Worm (Caenorhabditis elegans): Measurements from ENCODE around the gene T27E7.5.

The T27E7.5 gene

ce11 chrIV:14536911-14537310 is at the start of gene T27E7.5:
Gene T27E7.5 (plus strand): TSS chrIV:14537163.
- TF ChIP-seq med-1 (GFP tag; optimal IDR thresholded peaks at IDR 0.05; ENCODE audit: insufficient read depth) (no peak), ztf-23 (GFP tag; IDR thresholded peaks at IDR 0.05) (no peak), cog-1 (tag; optimal IDR thresholded peaks at IDR 0.05) (no peak), ztf-29 (GFP tag; IDR thresholded peaks at IDR 0.05) (no peak), ref-1 (GFP tag; conservative IDR thresholded peaks at IDR 0.05) (no peak), tab-1 (GFP tag; IDR thresholded peaks at IDR 0.05) (no peak), klf-2 (GFP tag; conservative IDR thresholded peaks at IDR 0.05) (no peak), T22C8.4 (GFP tag; IDR thresholded peaks at IDR 0.05) (no peak), flt-1 (GFP tag; IDR thresholded peaks at IDR 0.05) (no peak)

DNA sequence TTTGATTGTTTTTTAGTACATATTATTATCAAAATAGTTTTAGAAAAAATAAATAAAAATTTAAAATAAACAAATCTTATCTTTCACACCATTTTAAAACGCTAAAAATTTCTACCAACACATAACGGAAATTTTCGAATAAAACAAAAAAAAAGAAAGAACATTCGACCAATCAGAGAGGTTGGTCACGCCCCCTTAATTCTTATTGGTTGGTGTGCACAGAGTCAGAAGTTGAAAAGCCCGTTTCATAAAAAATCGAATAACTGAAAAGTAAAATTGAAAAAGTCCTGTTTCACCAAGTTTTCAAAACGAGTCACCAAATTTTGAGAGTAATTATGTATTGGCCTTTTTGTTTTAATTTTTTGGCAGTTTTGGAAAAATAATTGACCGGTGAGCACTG is 45.8 kb upstream of the T27E7.5 start:
- no peak for TF ChIP-seq ztf-29 (GFP tag; IDR thresholded peaks at IDR 0.05)
- no peak for TF ChIP-seq T22C8.4 (GFP tag; IDR thresholded peaks at IDR 0.05)
- no peak for TF ChIP-seq flt-1 (GFP tag; IDR thresholded peaks at IDR 0.05)
- TF ChIP-seq ref-1 (GFP tag; conservative IDR thresholded peaks at IDR 0.05), result no peak
- no peak for TF ChIP-seq ztf-23 (GFP tag; IDR thresholded peaks at IDR 0.05)
- no peak for TF ChIP-seq cog-1 (tag; optimal IDR thresholded peaks at IDR 0.05)
- no peak for TF ChIP-seq tab-1 (GFP tag; IDR thresholded peaks at IDR 0.05)
- TF ChIP-seq med-1 (GFP tag; optimal IDR thresholded peaks at IDR 0.05; ENCODE audit: insufficient read depth), result no peak
- TF ChIP-seq klf-2 (GFP tag; conservative IDR thresholded peaks at IDR 0.05), result no peak

ce11 chrIV:14495474-14495873 is 41.5 kb upstream of the T27E7.5 start:
- TF ChIP-seq cog-1 (tag; optimal IDR thresholded peaks at IDR 0.05), result no peak
- TF ChIP-seq ref-1 (GFP tag; conservative IDR thresholded peaks at IDR 0.05), result no peak
- no peak for TF ChIP-seq T22C8.4 (GFP tag; IDR thresholded peaks at IDR 0.05)
- no peak for TF ChIP-seq tab-1 (GFP tag; IDR thresholded peaks at IDR 0.05)
- TF ChIP-seq flt-1 (GFP tag; IDR thresholded peaks at IDR 0.05), result no peak
- TF ChIP-seq ztf-23 (GFP tag; IDR thresholded peaks at IDR 0.05), result no peak
- no peak for TF ChIP-seq ztf-29 (GFP tag; IDR thresholded peaks at IDR 0.05)

DNA sequence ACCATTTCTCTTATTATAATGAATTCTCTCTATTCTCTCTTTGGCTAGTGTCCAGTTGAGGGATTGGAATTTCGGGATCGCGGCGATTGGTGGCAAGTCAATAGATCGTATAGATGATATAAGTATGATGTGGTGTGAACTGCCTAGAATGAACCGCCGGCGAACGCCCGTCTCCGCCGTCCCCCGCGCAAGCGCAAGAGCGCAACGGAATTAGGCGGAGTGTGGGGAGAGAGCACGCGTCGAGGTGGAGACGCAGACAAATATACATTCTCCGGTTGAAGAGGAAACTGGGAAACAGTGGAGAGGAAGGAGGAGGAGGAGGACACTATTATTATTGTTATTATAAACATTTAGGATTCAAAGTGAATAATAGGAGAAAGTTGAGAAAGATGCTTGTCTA is 40.5 kb upstream of the T27E7.5 start:
- TF ChIP-seq ref-1 (GFP tag; conservative IDR thresholded peaks at IDR 0.05) (no peak), cog-1 (tag; optimal IDR thresholded peaks at IDR 0.05) (peak; percentile 48), ztf-23 (GFP tag; IDR thresholded peaks at IDR 0.05) (peak; percentile 64; the same call in 1 of the 2 replicates), T22C8.4 (GFP tag; IDR thresholded peaks at IDR 0.05) (no peak)

DNA sequence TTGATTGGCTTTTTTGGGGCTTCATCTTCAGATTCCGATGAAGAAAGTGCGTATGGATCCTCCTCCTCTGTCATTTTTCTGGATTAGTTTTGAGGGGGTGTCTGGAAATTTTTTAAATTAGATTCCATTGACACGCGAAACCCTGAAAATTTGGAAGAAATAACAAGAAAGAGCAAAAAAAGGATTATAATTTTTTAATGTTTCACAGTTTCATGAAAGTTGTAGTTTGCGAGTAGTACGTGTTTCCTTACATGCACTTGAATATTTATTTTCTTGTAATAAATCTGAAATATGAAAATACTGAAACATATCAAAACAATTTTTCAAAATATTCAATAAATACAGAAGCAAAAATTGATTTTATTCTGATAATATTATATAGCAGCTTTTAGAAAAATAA is 31.9 kb upstream of the T27E7.5 start, which contains the start of gene tag-273:
Gene tag-273, minus strand, starts transcription at position 101 of the 400 bp plus-strand sequence.
- no peak for TF ChIP-seq flt-1 (GFP tag; IDR thresholded peaks at IDR 0.05)
- TF ChIP-seq ref-1 (GFP tag; conservative IDR thresholded peaks at IDR 0.05), result no peak
- TF ChIP-seq tab-1 (GFP tag; IDR thresholded peaks at IDR 0.05), result no peak
- TF ChIP-seq ztf-29 (GFP tag; IDR thresholded peaks at IDR 0.05), result no peak
- no peak for TF ChIP-seq ztf-23 (GFP tag; IDR thresholded peaks at IDR 0.05)
- TF ChIP-seq cog-1 (tag; optimal IDR thresholded peaks at IDR 0.05), result no peak
- TF ChIP-seq med-1 (GFP tag; optimal IDR thresholded peaks at IDR 0.05; ENCODE audit: insufficient read depth), result no peak
- no peak for TF ChIP-seq klf-2 (GFP tag; conservative IDR thresholded peaks at IDR 0.05)
- TF ChIP-seq T22C8.4 (GFP tag; IDR thresholded peaks at IDR 0.05), result no peak

- TF ChIP-seq ref-1 (GFP tag; conservative IDR thresholded peaks at IDR 0.05), result no peak
- no peak for TF ChIP-seq cog-1 (tag; optimal IDR thresholded peaks at IDR 0.05)
- TF ChIP-seq tab-1 (GFP tag; IDR thresholded peaks at IDR 0.05), result no peak
- no peak for TF ChIP-seq ztf-23 (GFP tag; IDR thresholded peaks at IDR 0.05)
- TF ChIP-seq T22C8.4 (GFP tag; IDR thresholded peaks at IDR 0.05), result no peak
- TF ChIP-seq med-1 (GFP tag; optimal IDR thresholded peaks at IDR 0.05; ENCODE audit: insufficient read depth), result no peak
- TF ChIP-seq flt-1 (GFP tag; IDR thresholded peaks at IDR 0.05), result no peak
Observed at ce11 chrIV:14506042-14506441, 30.9 kb upstream of the T27E7.5 start.

DNA sequence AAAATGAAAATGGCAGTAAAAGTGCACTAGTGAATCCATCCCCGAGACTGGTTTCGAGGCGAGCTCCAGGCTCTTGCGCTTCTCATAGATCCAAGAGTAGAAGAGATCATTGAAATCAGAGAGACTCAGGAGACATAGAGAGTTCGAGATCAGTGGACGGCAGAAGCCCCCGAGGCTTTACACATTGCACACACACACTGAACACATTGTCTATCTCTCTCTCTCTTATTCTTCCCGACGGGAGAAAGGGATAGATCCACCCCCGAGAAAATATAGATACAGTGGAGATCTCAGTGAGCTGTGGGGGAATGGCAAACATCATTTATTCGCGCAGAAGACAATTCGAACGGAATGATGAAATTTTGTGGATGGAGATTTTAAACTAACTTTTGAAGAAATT is 30.0 kb upstream of the T27E7.5 start:
- TF ChIP-seq ztf-29 (GFP tag; IDR thresholded peaks at IDR 0.05), result no peak
- no peak for TF ChIP-seq flt-1 (GFP tag; IDR thresholded peaks at IDR 0.05)
- TF ChIP-seq ref-1 (GFP tag; conservative IDR thresholded peaks at IDR 0.05), result no peak
- TF ChIP-seq T22C8.4 (GFP tag; IDR thresholded peaks at IDR 0.05), result no peak
- no peak for TF ChIP-seq ztf-23 (GFP tag; IDR thresholded peaks at IDR 0.05)
- TF ChIP-seq klf-2 (GFP tag; conservative IDR thresholded peaks at IDR 0.05), result no peak
- no peak for TF ChIP-seq med-1 (GFP tag; optimal IDR thresholded peaks at IDR 0.05; ENCODE audit: insufficient read depth)
- no peak for TF ChIP-seq cog-1 (tag; optimal IDR thresholded peaks at IDR 0.05)
- TF ChIP-seq tab-1 (GFP tag; IDR thresholded peaks at IDR 0.05), result no peak

DNA sequence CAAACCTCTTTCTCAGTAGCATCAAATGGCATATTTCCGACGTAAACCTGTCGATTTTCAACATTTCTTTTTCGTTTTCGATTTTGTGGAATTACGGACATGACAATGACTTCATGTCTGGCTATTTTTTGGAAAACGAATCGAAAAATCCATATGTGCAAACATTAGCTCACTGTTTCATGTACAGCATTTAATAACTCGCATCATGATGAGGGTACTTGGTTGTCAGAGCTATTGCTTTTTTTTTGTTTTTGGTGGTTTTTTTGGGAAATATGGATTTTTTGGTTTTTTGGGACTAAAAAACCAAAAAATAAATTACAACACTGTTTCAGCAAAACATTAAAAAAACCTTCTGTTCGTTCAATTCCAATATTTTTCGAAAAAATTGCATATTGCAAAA is 24.6 kb upstream of the T27E7.5 start, which contains the start of gene Y57G11A.5:
Gene Y57G11A.5, minus strand, starts transcription at position 101 of the 400 bp plus-strand sequence.
- no peak for TF ChIP-seq flt-1 (GFP tag; IDR thresholded peaks at IDR 0.05)
- no peak for TF ChIP-seq ref-1 (GFP tag; conservative IDR thresholded peaks at IDR 0.05)
- no peak for TF ChIP-seq med-1 (GFP tag; optimal IDR thresholded peaks at IDR 0.05; ENCODE audit: insufficient read depth)
- TF ChIP-seq tab-1 (GFP tag; IDR thresholded peaks at IDR 0.05), result no peak
- TF ChIP-seq ztf-29 (GFP tag; IDR thresholded peaks at IDR 0.05), result no peak

DNA sequence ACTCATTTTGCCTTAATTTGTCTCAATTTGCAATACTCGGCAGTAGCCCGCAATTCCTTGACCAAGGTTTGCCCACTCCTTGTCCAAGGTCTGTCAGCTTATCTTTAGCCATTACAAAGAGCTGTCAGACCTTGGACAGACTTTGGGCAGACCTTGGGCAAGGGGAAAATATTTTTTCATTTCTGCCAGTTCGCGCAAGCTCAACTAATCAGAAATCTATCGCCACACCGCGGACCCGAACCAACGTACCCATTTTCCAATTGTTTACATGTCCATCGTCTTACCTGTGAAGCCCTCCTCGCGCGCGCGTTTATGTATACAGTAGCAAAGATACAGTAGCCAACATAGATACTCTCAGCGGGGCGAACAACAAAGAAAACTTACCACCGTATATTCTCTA is 21.8 kb upstream of the T27E7.5 start:
- TF ChIP-seq flt-1 (GFP tag; IDR thresholded peaks at IDR 0.05) (no peak), T22C8.4 (GFP tag; IDR thresholded peaks at IDR 0.05) (no peak), tab-1 (GFP tag; IDR thresholded peaks at IDR 0.05) (no peak), cog-1 (tag; optimal IDR thresholded peaks at IDR 0.05) (no peak), ref-1 (GFP tag; conservative IDR thresholded peaks at IDR 0.05) (no peak), ztf-23 (GFP tag; IDR thresholded peaks at IDR 0.05) (no peak), ztf-29 (GFP tag; IDR thresholded peaks at IDR 0.05) (no peak), med-1 (GFP tag; optimal IDR thresholded peaks at IDR 0.05; ENCODE audit: insufficient read depth) (no peak), klf-2 (GFP tag; conservative IDR thresholded peaks at IDR 0.05) (no peak)

- TF ChIP-seq T22C8.4 (GFP tag; IDR thresholded peaks at IDR 0.05) (no peak), flt-1 (GFP tag; IDR thresholded peaks at IDR 0.05) (no peak), med-1 (GFP tag; optimal IDR thresholded peaks at IDR 0.05; ENCODE audit: insufficient read depth) (no peak), ztf-29 (GFP tag; IDR thresholded peaks at IDR 0.05) (no peak), ref-1 (GFP tag; conservative IDR thresholded peaks at IDR 0.05) (no peak), tab-1 (GFP tag; IDR thresholded peaks at IDR 0.05) (no peak), klf-2 (GFP tag; conservative IDR thresholded peaks at IDR 0.05) (no peak), cog-1 (tag; optimal IDR thresholded peaks at IDR 0.05) (no peak), ztf-23 (GFP tag; IDR thresholded peaks at IDR 0.05) (no peak)
Observed at ce11 chrIV:14519423-14519822, 17.5 kb upstream of the T27E7.5 start, which contains the start of the genes Y57G11A.2 and T27E7.1. Gene Y57G11A.2 (minus strand): TSS chrIV:14519523. Gene T27E7.1 (plus strand): TSS chrIV:14519759.
